Worm (Caenorhabditis elegans) whole organism, young adult: ENCODE data around the gene W02B12.16.

Experiments used
- B0019.2 ChIP-seq: fragments of 200-800 bp; sonication (Bioruptor generic); conservative IDR thresholded peaks from 2 replicates; pipeline ENCODE4 v1.3.6; 2022; ENCODE audit warnings: missing genetic modification reagents, missing genetic modification characterization, missing compliant biosample characterization
- B0336.3 ChIP-seq: fragments of 200-800 bp; sonication (Bioruptor generic); IDR thresholded peaks from 2 replicates; pipeline ENCODE4 v1.3.6; 2022; ENCODE audit warnings: missing genetic modification characterization, missing compliant biosample characterization
- F33H1.4 ChIP-seq: fragments of 200-800 bp; sonication (Bioruptor generic); IDR thresholded peaks from 2 replicates; pipeline ENCODE4 v1.3.6; 2022; ENCODE audit warnings: missing genetic modification reagents, missing genetic modification characterization, missing compliant biosample characterization
- F37B4.10 ChIP-seq: fragments of 200-800 bp; sonication (Bioruptor generic); IDR thresholded peaks from 2 replicates; pipeline ENCODE4 v1.3.6; 2022; ENCODE audit warnings: missing genetic modification characterization, missing compliant biosample characterization
- F39B2.1 ChIP-seq: fragments of 200-800 bp; sonication (Bioruptor generic); IDR thresholded peaks from 2 replicates; pipeline ENCODE4 v1.3.6; 2022; ENCODE audit warnings: missing genetic modification reagents, missing genetic modification characterization, missing compliant biosample characterization
- K11D2.4 ChIP-seq: fragments of 200-800 bp; sonication (Bioruptor generic); IDR thresholded peaks from 2 replicates; pipeline ENCODE4 v1.3.6; 2022; ENCODE audit warnings: missing genetic modification reagents, missing genetic modification characterization, missing compliant biosample characterization
- T07F8.4 ChIP-seq: sonication (generic microtip); optimal IDR thresholded peaks from 2 replicates; lab custom pipeline; 2016; ENCODE audit warnings: mild to moderate bottlenecking, missing genetic modification characterization, moderate library complexity, missing compliant biosample characterization
- Y53F4B.3 ChIP-seq: fragments of 200-800 bp; sonication (Bioruptor generic); IDR thresholded peaks from 2 replicates; pipeline ENCODE4 v1.3.6; 2022; ENCODE audit warnings: missing genetic modification reagents, missing genetic modification characterization, missing compliant biosample characterization
- Y67H2A.10 ChIP-seq: fragments of 200-800 bp; sonication (Bioruptor generic); conservative IDR thresholded peaks from 2 replicates; pipeline ENCODE4 v1.3.6; 2022; ENCODE audit warnings: missing genetic modification reagents, missing genetic modification characterization, missing compliant biosample characterization
- akir-1 ChIP-seq: fragments of 200-800 bp; sonication (Bioruptor generic); optimal IDR thresholded peaks from 2 replicates; lab custom pipeline; 2018; ENCODE audit warnings: mild to moderate bottlenecking, missing genetic modification characterization, moderate library complexity, missing compliant biosample characterization
- ama-1 ChIP-seq, 3 experiments: fragments of 150-350 bp in 1 of 3; sonication (generic microtip) in 2 of 3; optimal IDR thresholded peaks; 2 replicates each; lab custom pipeline; 2014 to 2018; ENCODE audit warnings: missing biosample characterization in 2 of 3, missing genetic modification characterization in 2 of 3, missing genetic modification reagents in 2 of 3
- aptf-2 ChIP-seq: fragments of 200-800 bp; sonication (Bioruptor generic); conservative IDR thresholded peaks from 2 replicates; pipeline ENCODE4 v1.3.6; 2022; ENCODE audit warnings: missing genetic modification reagents, missing genetic modification characterization, missing compliant biosample characterization
- attf-3 ChIP-seq: fragments of 200-800 bp; sonication (Bioruptor generic); conservative IDR thresholded peaks from 2 replicates; pipeline ENCODE4 v1.3.6; 2022; ENCODE audit warnings: missing genetic modification reagents, missing genetic modification characterization, missing compliant biosample characterization
- attf-5 ChIP-seq: fragments of 200-800 bp; sonication (Bioruptor generic); optimal IDR thresholded peaks from 2 replicates; lab custom pipeline; 2018; ENCODE audit warnings: mild to moderate bottlenecking, missing genetic modification characterization, missing compliant biosample characterization
- attf-6 ChIP-seq: fragments of 200-800 bp; sonication (Bioruptor generic); IDR thresholded peaks from 2 replicates; pipeline ENCODE4 v1.3.6; 2022; ENCODE audit warnings: missing genetic modification reagents, missing genetic modification characterization, missing compliant biosample characterization
- cebp-1 ChIP-seq, 2 experiments: fragments of 200-800 bp in 1 of 2; sonication (Bioruptor generic) in 1 of 2; sonication (generic microtip) in 1 of 2; IDR thresholded peaks in 1 of 2; optimal IDR thresholded peaks in 1 of 2; 2 replicates each; pipeline versions ENCODE4 v1.3.6 to Lab custom; 2017 to 2022; ENCODE audit warnings: missing compliant biosample characterization in 2 of 2, missing genetic modification characterization in 2 of 2, mild to moderate bottlenecking in 1 of 2, missing genetic modification reagents in 1 of 2, moderate library complexity in 1 of 2
- cebp-2 ChIP-seq: fragments of 200-800 bp; sonication (Bioruptor generic); IDR thresholded peaks from 2 replicates; pipeline ENCODE4 v1.3.6; 2022; ENCODE audit warnings: missing genetic modification characterization, missing compliant biosample characterization
- ceh-100 ChIP-seq: fragments of 200-800 bp; sonication (Bioruptor generic); IDR thresholded peaks from 2 replicates; pipeline ENCODE4 v1.3.6; 2022; ENCODE audit warnings: missing genetic modification reagents, missing genetic modification characterization, missing compliant biosample characterization
- ceh-58 ChIP-seq: fragments of 200-800 bp; sonication (Bioruptor generic); IDR thresholded peaks from 2 replicates; pipeline ENCODE4 v1.3.6; 2022; ENCODE audit warnings: missing genetic modification characterization, missing compliant biosample characterization
- ceh-79 ChIP-seq: sonication (generic microtip); optimal IDR thresholded peaks from 2 replicates; lab custom pipeline; 2017; ENCODE audit warnings: mild to moderate bottlenecking, missing genetic modification characterization, missing compliant biosample characterization
- ceh-91 ChIP-seq: fragments of 200-800 bp; sonication (Bioruptor generic); IDR thresholded peaks from 2 replicates; pipeline ENCODE4 v1.3.6; 2022; ENCODE audit warnings: missing genetic modification reagents, missing genetic modification characterization, missing compliant biosample characterization
- efl-1 ChIP-seq: fragments of 150-350 bp; optimal IDR thresholded peaks from 2 replicates; lab custom pipeline; 2014; ENCODE audit warnings: missing biosample characterization, missing genetic modification reagents, missing genetic modification characterization
- egl-18 ChIP-seq: fragments of 200-800 bp; sonication (Bioruptor generic); IDR thresholded peaks from 2 replicates; pipeline ENCODE4 v1.3.6; 2022; ENCODE audit warnings: missing genetic modification reagents, missing genetic modification characterization, missing compliant biosample characterization
- ekl-4 ChIP-seq: fragments of 200-800 bp; sonication (Bioruptor generic); IDR thresholded peaks from 2 replicates; pipeline ENCODE4 v1.3.6; 2022; ENCODE audit warnings: missing genetic modification reagents, missing genetic modification characterization, missing compliant biosample characterization
- hrde-1 ChIP-seq: sonication (generic microtip); optimal IDR thresholded peaks from 2 replicates; lab custom pipeline; 2016; ENCODE audit warnings: missing genetic modification characterization, mild to moderate bottlenecking, missing compliant biosample characterization, moderate library complexity, missing genotype, missing genetic modification reagents, borderline replicate concordance
- lag-1 ChIP-seq: fragments of 200-800 bp; sonication (Bioruptor generic); IDR thresholded peaks from 2 replicates; pipeline ENCODE4 v1.3.6; 2022; ENCODE audit warnings: missing genetic modification reagents, missing genetic modification characterization, missing compliant biosample characterization
- let-526 ChIP-seq: fragments of 200-800 bp; sonication (Bioruptor generic); IDR thresholded peaks from 2 replicates; pipeline ENCODE4 v1.3.6; 2022; ENCODE audit warnings: missing genetic modification reagents, missing genetic modification characterization, missing compliant biosample characterization
- lin-26 ChIP-seq: fragments of 200-800 bp; sonication (Bioruptor generic); IDR thresholded peaks from 2 replicates; pipeline ENCODE4 v1.3.6; 2022; ENCODE audit warnings: missing genetic modification reagents, missing genetic modification characterization, missing compliant biosample characterization
- lin-35 ChIP-seq, 3 experiments: fragments of 150-350 bp in 2 of 3; sonication (generic microtip) in 1 of 3; optimal IDR thresholded peaks; 2 replicates each; lab custom pipeline; 2014 to 2018; ENCODE audit warnings: missing biosample characterization in 3 of 3, missing genetic modification characterization in 3 of 3, missing genetic modification reagents in 3 of 3
- madf-10 ChIP-seq: sonication (generic microtip); optimal IDR thresholded peaks from 2 replicates; lab custom pipeline; 2016; ENCODE audit warnings: mild to moderate bottlenecking, missing genetic modification characterization, missing compliant biosample characterization
- madf-3 ChIP-seq: fragments of 200-800 bp; sonication (Bioruptor generic); IDR thresholded peaks from 2 replicates; pipeline ENCODE4 v1.3.6; 2022; ENCODE audit warnings: missing genetic modification reagents, missing genetic modification characterization, missing compliant biosample characterization
- mes-4 ChIP-seq: sonication (generic microtip); optimal IDR thresholded peaks from 2 replicates; lab custom pipeline; 2016; ENCODE audit warnings: missing genotype, missing genetic modification characterization, missing compliant biosample characterization
- nfya-2 ChIP-seq: fragments of 200-800 bp; sonication (Bioruptor generic); IDR thresholded peaks from 2 replicates; pipeline ENCODE4 v1.3.6; 2022; ENCODE audit warnings: missing genetic modification reagents, missing genetic modification characterization, missing compliant biosample characterization
- nfyb-1 ChIP-seq: fragments of 200-800 bp; sonication (Bioruptor generic); IDR thresholded peaks from 2 replicates; pipeline ENCODE4 v1.3.6; 2022; ENCODE audit warnings: missing genetic modification reagents, missing genetic modification characterization, missing compliant biosample characterization
- nhr-90 ChIP-seq: sonication (generic microtip); optimal IDR thresholded peaks from 2 replicates; lab custom pipeline; 2016; ENCODE audit warnings: missing genotype, mild to moderate bottlenecking, missing genetic modification characterization, missing compliant biosample characterization
- pbrm-1 ChIP-seq: fragments of 200-800 bp; sonication (Bioruptor generic); IDR thresholded peaks from 2 replicates; pipeline ENCODE4 v1.3.6; 2022; ENCODE audit warnings: missing genetic modification reagents, missing genetic modification characterization, missing compliant biosample characterization
- pha-4 ChIP-seq: fragments of 150-350 bp; sonication (generic microtip); optimal IDR thresholded peaks from 2 replicates; lab custom pipeline; 2014; ENCODE audit warnings: missing biosample characterization, missing genetic modification reagents, missing genetic modification characterization
- rcor-1 ChIP-seq: fragments of 200-800 bp; sonication (Bioruptor generic); IDR thresholded peaks from 2 replicates; pipeline ENCODE4 v1.3.6; 2022; ENCODE audit warnings: missing genetic modification reagents, missing genetic modification characterization, missing compliant biosample characterization
- repo-1 ChIP-seq: sonication (generic microtip); optimal IDR thresholded peaks from 2 replicates; lab custom pipeline; 2017; ENCODE audit warnings: mild to moderate bottlenecking, missing genetic modification characterization, missing compliant biosample characterization
- snpc-3.4 ChIP-seq: sonication (generic microtip); optimal IDR thresholded peaks from 2 replicates; lab custom pipeline; 2017; ENCODE audit warnings: missing genetic modification characterization, mild to moderate bottlenecking, missing compliant biosample characterization, antibody characterized with exemption, moderate library complexity, missing genotype, missing genetic modification reagents
- snpc-4 ChIP-seq, 5 experiments: fragments of 150-350 bp in 1 of 5; sonication (generic microtip) in 4 of 5; optimal IDR thresholded peaks; 2 replicates each; lab custom pipeline; 2014 to 2018; ENCODE audit warnings: missing genetic modification characterization in 5 of 5, missing biosample characterization in 3 of 5, antibody characterized with exemption in 2 of 5, mild to moderate bottlenecking in 2 of 5, missing compliant biosample characterization in 2 of 5, missing genotype in 2 of 5, moderate library complexity in 2 of 5, missing genetic modification reagents in 1 of 5
- somi-1 ChIP-seq: fragments of 200-800 bp; sonication (Bioruptor generic); optimal IDR thresholded peaks from 2 replicates; lab custom pipeline; 2018; ENCODE audit warnings: mild to moderate bottlenecking, missing genetic modification characterization, missing compliant biosample characterization
- tlf-1 ChIP-seq: fragments of 200-800 bp; sonication (Bioruptor generic); optimal IDR thresholded peaks from 2 replicates; lab custom pipeline; 2018; ENCODE audit warnings: mild to moderate bottlenecking, missing genetic modification characterization, missing compliant biosample characterization
- unc-62 ChIP-seq: fragments of 150-350 bp; optimal IDR thresholded peaks from 2 replicates; lab custom pipeline; 2014; ENCODE audit warnings: missing biosample characterization, missing genetic modification reagents, missing genetic modification characterization
- zfh-2 ChIP-seq: fragments of 200-800 bp; sonication (Bioruptor generic); conservative IDR thresholded peaks from 2 replicates; pipeline ENCODE4 v1.3.6; 2022; ENCODE audit warnings: missing genetic modification reagents, missing genetic modification characterization, missing compliant biosample characterization
- ztf-26 ChIP-seq: sonication (generic microtip); optimal IDR thresholded peaks from 2 replicates; lab custom pipeline; 2017; ENCODE audit warnings: missing genetic modification characterization, missing compliant biosample characterization
- ztf-6 ChIP-seq: fragments of 200-800 bp; sonication (Bioruptor generic); IDR thresholded peaks from 2 replicates; pipeline ENCODE4 v1.3.6; 2022; ENCODE audit warnings: missing genetic modification reagents, missing genetic modification characterization, missing compliant biosample characterization

The W02B12.16 gene

ce11 chrII:11453025-11453424 is 23.3 kb downstream of the W02B12.16 start, which contains the start of gene rsp-1 (continued):
- TF ChIP-seq snpc-4 (GFP tag; optimal IDR thresholded peaks at IDR 0.05; lab: Kevin White, UChicago): no peak
- TF ChIP-seq snpc-4 (tag; optimal IDR thresholded peaks at IDR 0.05; lab: Kevin White, UChicago): peak; percentile 73 to 82 (median 80)
- TF ChIP-seq snpc-3.4 (tag; lab: Kevin White, UChicago): peak; percentile 81
- TF ChIP-seq K11D2.4 (GFP tag; lab: Robert Waterston, UW): peak; percentile 88
- TF ChIP-seq mes-4: no peak
- peak; percentile 80 for TF ChIP-seq madf-10 (tag; lab: Kevin White, UChicago)
- TF ChIP-seq repo-1 (tag; lab: Kevin White, UChicago): peak; percentile 69
- TF ChIP-seq B0019.2 (GFP tag; lab: Robert Waterston, UW): peak; percentile 67; the same call in 1 of the 2 replicates
- TF ChIP-seq cebp-2 (GFP tag; lab: Robert Waterston, UW): no peak
- TF ChIP-seq efl-1 (GFP tag; lab: Kevin White, UChicago): peak; percentile 60
- no peak for TF ChIP-seq ceh-79 (tag; lab: Kevin White, UChicago)
- TF ChIP-seq rcor-1 (GFP tag; lab: Robert Waterston, UW): peak; percentile 88
- no peak for TF ChIP-seq Y53F4B.3
- TF ChIP-seq let-526 (GFP tag; lab: Robert Waterston, UW): peak; percentile 79
- TF ChIP-seq B0336.3 (GFP tag; lab: Robert Waterston, UW): peak; percentile 83
- TF ChIP-seq ekl-4: peak; percentile 94
- no peak for TF ChIP-seq ama-1 (optimal IDR thresholded peaks at IDR 0.05; lab: Kevin White, UChicago)
- no peak for TF ChIP-seq ama-1 (GFP tag; optimal IDR thresholded peaks at IDR 0.05; lab: Kevin White, UChicago)
- no peak for TF ChIP-seq pha-4 (tag; lab: Kevin White, UChicago)
- 0 out of 2 replicates have a peak, but pooled peaks have one; percentile 30 for TF ChIP-seq egl-18 (GFP tag; lab: Robert Waterston, UW)
- TF ChIP-seq Y67H2A.10 (GFP tag; lab: Robert Waterston, UW): peak; percentile 81
- TF ChIP-seq nfya-2 (GFP tag; lab: Robert Waterston, UW): no peak
- TF ChIP-seq ceh-100 (GFP tag; lab: Robert Waterston, UW): peak; percentile 78
- TF ChIP-seq ztf-26: peak; percentile 71
- peak; percentile 74 for TF ChIP-seq zfh-2 (GFP tag; lab: Robert Waterston, UW)
- TF ChIP-seq F39B2.1 (GFP tag; lab: Robert Waterston, UW): no peak
- no peak; the same call in 1 of the 2 replicates for TF ChIP-seq attf-6
- peak; percentile 100 for TF ChIP-seq madf-3
- TF ChIP-seq ztf-6 (GFP tag; lab: Robert Waterston, UW): 0 out of 2 replicates have a peak, but pooled peaks have one; percentile 26
- peak in 2 of 3 experiments; percentile 74 to 93 for TF ChIP-seq lin-35 (GFP tag; optimal IDR thresholded peaks at IDR 0.05; lab: Kevin White, UChicago)
- peak; percentile 36 for TF ChIP-seq hrde-1 (tag; lab: Kevin White, UChicago)
- TF ChIP-seq aptf-2 (GFP tag; lab: Robert Waterston, UW): no peak
- TF ChIP-seq ceh-91 (GFP tag; lab: Robert Waterston, UW): peak; percentile 73
- TF ChIP-seq F33H1.4 (GFP tag; lab: Robert Waterston, UW): peak; percentile 76
- TF ChIP-seq attf-5: peak; percentile 98
- no peak for TF ChIP-seq unc-62 (GFP tag; lab: Kevin White, UChicago)
- peak; percentile 52 for TF ChIP-seq cebp-1 (GFP tag; IDR thresholded peaks at IDR 0.05; lab: Robert Waterston, UW)
- peak; percentile 89 for TF ChIP-seq cebp-1 (tag; optimal IDR thresholded peaks at IDR 0.05; lab: Kevin White, UChicago)
- TF ChIP-seq attf-3 (GFP tag; lab: Robert Waterston, UW): peak; percentile 79
- peak; percentile 23 for TF ChIP-seq nhr-90 (tag; lab: Kevin White, UChicago)
- 0 out of 2 replicates have a peak, but pooled peaks have one; percentile 48 for TF ChIP-seq lag-1 (GFP tag; lab: Robert Waterston, UW)
- peak; percentile 91 for TF ChIP-seq pbrm-1
- TF ChIP-seq akir-1: no peak
- TF ChIP-seq tlf-1 (GFP tag; lab: Kevin White, UChicago): peak; percentile 87
- TF ChIP-seq lin-26: no peak
- peak; percentile 21 for TF ChIP-seq somi-1
- peak; percentile 86 for TF ChIP-seq nfyb-1 (GFP tag; lab: Robert Waterston, UW)
- no peak for TF ChIP-seq F37B4.10 (GFP tag; lab: Robert Waterston, UW)
- no peak for TF ChIP-seq T07F8.4
- no peak for TF ChIP-seq ceh-58 (GFP tag; lab: Robert Waterston, UW)
